Worm (Caenorhabditis elegans) whole organism, young adult: ENCODE measurements around the gene clec-185.
A peak's percentile ranks its signal among the peaks of the same experiment; 100 is the strongest.

Experiments used
- B0035.1 ChIP-seq: sonication (generic microtip); optimal IDR thresholded peaks from 2 replicates; lab custom pipeline; 2016; ENCODE audit warnings: missing genetic modification characterization, mild to moderate bottlenecking, missing compliant biosample characterization, missing genotype, missing genetic modification reagents
- C06A6.2 ChIP-seq: fragments of 200-800 bp; sonication (Bioruptor generic); conservative IDR thresholded peaks from 2 replicates; pipeline ENCODE4 v1.3.6; 2022; ENCODE audit warnings: missing genetic modification characterization, missing compliant biosample characterization
- D2030.7 ChIP-seq: fragments of 200-800 bp; sonication (Bioruptor generic); IDR thresholded peaks from 2 replicates; pipeline ENCODE4 v1.3.6; 2022; ENCODE audit warnings: missing genetic modification reagents, missing genetic modification characterization, missing compliant biosample characterization
- F33H1.4 ChIP-seq: fragments of 200-800 bp; sonication (Bioruptor generic); IDR thresholded peaks from 2 replicates; pipeline ENCODE4 v1.3.6; 2022; ENCODE audit warnings: missing genetic modification reagents, missing genetic modification characterization, missing compliant biosample characterization
- F49E8.2 ChIP-seq: sonication (generic microtip); optimal IDR thresholded peaks from 3 replicates; lab custom pipeline; 2017; ENCODE audit warnings: missing genetic modification characterization, mild to moderate bottlenecking, missing compliant biosample characterization, antibody characterized with exemption, moderate library complexity; ENCODE audit not compliant: insufficient read depth
- F57C9.4 ChIP-seq: sonication (generic microtip); optimal IDR thresholded peaks from 2 replicates; lab custom pipeline; 2017; ENCODE audit warnings: mild to moderate bottlenecking, missing genetic modification characterization, missing compliant biosample characterization
- K11D2.4 ChIP-seq: fragments of 200-800 bp; sonication (Bioruptor generic); IDR thresholded peaks from 2 replicates; pipeline ENCODE4 v1.3.6; 2022; ENCODE audit warnings: missing genetic modification reagents, missing genetic modification characterization, missing compliant biosample characterization
- Y53F4B.3 ChIP-seq: fragments of 200-800 bp; sonication (Bioruptor generic); IDR thresholded peaks from 2 replicates; pipeline ENCODE4 v1.3.6; 2022; ENCODE audit warnings: missing genetic modification reagents, missing genetic modification characterization, missing compliant biosample characterization
- ZK185.1 ChIP-seq: sonication (generic microtip); optimal IDR thresholded peaks from 2 replicates; lab custom pipeline; 2016; ENCODE audit warnings: mild to moderate bottlenecking, missing genetic modification characterization, missing compliant biosample characterization; ENCODE audit not compliant: poor library complexity, severe bottlenecking
- akir-1 ChIP-seq: fragments of 200-800 bp; sonication (Bioruptor generic); optimal IDR thresholded peaks from 2 replicates; lab custom pipeline; 2018; ENCODE audit warnings: mild to moderate bottlenecking, missing genetic modification characterization, moderate library complexity, missing compliant biosample characterization
- ama-1 ChIP-seq, 3 experiments: fragments of 150-350 bp in 1 of 3; sonication (generic microtip) in 2 of 3; optimal IDR thresholded peaks; 2 replicates each; lab custom pipeline; 2014 to 2018; ENCODE audit warnings: missing biosample characterization in 2 of 3, missing genetic modification characterization in 2 of 3, missing genetic modification reagents in 2 of 3
- aptf-3 ChIP-seq: fragments of 200-800 bp; sonication (Bioruptor generic); IDR thresholded peaks from 2 replicates; pipeline ENCODE4 v1.3.6; 2022; ENCODE audit warnings: missing genetic modification characterization, missing compliant biosample characterization
- attf-3 ChIP-seq: fragments of 200-800 bp; sonication (Bioruptor generic); conservative IDR thresholded peaks from 2 replicates; pipeline ENCODE4 v1.3.6; 2022; ENCODE audit warnings: missing genetic modification reagents, missing genetic modification characterization, missing compliant biosample characterization
- attf-6 ChIP-seq: fragments of 200-800 bp; sonication (Bioruptor generic); IDR thresholded peaks from 2 replicates; pipeline ENCODE4 v1.3.6; 2022; ENCODE audit warnings: missing genetic modification reagents, missing genetic modification characterization, missing compliant biosample characterization
- ceh-58 ChIP-seq: fragments of 200-800 bp; sonication (Bioruptor generic); IDR thresholded peaks from 2 replicates; pipeline ENCODE4 v1.3.6; 2022; ENCODE audit warnings: missing genetic modification characterization, missing compliant biosample characterization
- dpl-1 ChIP-seq: fragments of 150-350 bp; optimal IDR thresholded peaks from 2 replicates; lab custom pipeline; 2014; ENCODE audit warnings: missing biosample characterization, missing genetic modification reagents, missing genetic modification characterization
- hlh-12 ChIP-seq: sonication (generic microtip); optimal IDR thresholded peaks from 2 replicates; lab custom pipeline; 2016; ENCODE audit warnings: missing genetic modification characterization, missing compliant biosample characterization
- hmg-20 ChIP-seq: fragments of 200-800 bp; sonication (Bioruptor generic); IDR thresholded peaks from 2 replicates; pipeline ENCODE4 v1.3.6; 2022; ENCODE audit warnings: missing genetic modification reagents, missing genetic modification characterization, missing compliant biosample characterization
- let-526 ChIP-seq: fragments of 200-800 bp; sonication (Bioruptor generic); IDR thresholded peaks from 2 replicates; pipeline ENCODE4 v1.3.6; 2022; ENCODE audit warnings: missing genetic modification reagents, missing genetic modification characterization, missing compliant biosample characterization
- lin-40 ChIP-seq: sonication (generic microtip); optimal IDR thresholded peaks from 2 replicates; lab custom pipeline; 2016; ENCODE audit warnings: missing genetic modification characterization, mild to moderate bottlenecking, missing compliant biosample characterization, missing genotype, missing genetic modification reagents
- lsl-1 ChIP-seq: fragments of 200-800 bp; sonication (Bioruptor generic); optimal IDR thresholded peaks from 2 replicates; lab custom pipeline; 2018; ENCODE audit warnings: mild to moderate bottlenecking, missing genetic modification characterization, moderate library complexity, missing compliant biosample characterization
- lsy-27 ChIP-seq: sonication (generic microtip); optimal IDR thresholded peaks from 2 replicates; lab custom pipeline; 2017; ENCODE audit warnings: missing genetic modification characterization, mild to moderate bottlenecking, missing compliant biosample characterization, antibody characterized with exemption, missing genotype, borderline replicate concordance; ENCODE audit not compliant: insufficient read depth
- madf-10 ChIP-seq: sonication (generic microtip); optimal IDR thresholded peaks from 2 replicates; lab custom pipeline; 2016; ENCODE audit warnings: mild to moderate bottlenecking, missing genetic modification characterization, missing compliant biosample characterization
- madf-3 ChIP-seq: fragments of 200-800 bp; sonication (Bioruptor generic); IDR thresholded peaks from 2 replicates; pipeline ENCODE4 v1.3.6; 2022; ENCODE audit warnings: missing genetic modification reagents, missing genetic modification characterization, missing compliant biosample characterization
- madf-6 ChIP-seq: fragments of 200-800 bp; sonication (Bioruptor generic); IDR thresholded peaks from 2 replicates; pipeline ENCODE4 v1.3.6; 2022; ENCODE audit warnings: missing genetic modification reagents, missing genetic modification characterization, missing compliant biosample characterization
- madf-8 ChIP-seq: fragments of 200-800 bp; sonication (Bioruptor generic); conservative IDR thresholded peaks from 2 replicates; pipeline ENCODE4 v1.3.6; 2022; ENCODE audit warnings: missing genetic modification reagents, missing genetic modification characterization, missing compliant biosample characterization
- mcd-1 ChIP-seq: fragments of 200-800 bp; sonication (Bioruptor generic); IDR thresholded peaks from 2 replicates; pipeline ENCODE4 v1.3.6; 2022; ENCODE audit warnings: missing genetic modification reagents, missing genetic modification characterization, missing compliant biosample characterization
- mel-28 ChIP-seq: sonication (generic microtip); optimal IDR thresholded peaks from 2 replicates; lab custom pipeline; 2016; ENCODE audit warnings: borderline replicate concordance, mild to moderate bottlenecking, missing genetic modification characterization, missing compliant biosample characterization
- mes-4 ChIP-seq: sonication (generic microtip); optimal IDR thresholded peaks from 2 replicates; lab custom pipeline; 2016; ENCODE audit warnings: missing genotype, missing genetic modification characterization, missing compliant biosample characterization
- nfya-2 ChIP-seq: fragments of 200-800 bp; sonication (Bioruptor generic); IDR thresholded peaks from 2 replicates; pipeline ENCODE4 v1.3.6; 2022; ENCODE audit warnings: missing genetic modification reagents, missing genetic modification characterization, missing compliant biosample characterization
- nfyb-1 ChIP-seq: fragments of 200-800 bp; sonication (Bioruptor generic); IDR thresholded peaks from 2 replicates; pipeline ENCODE4 v1.3.6; 2022; ENCODE audit warnings: missing genetic modification reagents, missing genetic modification characterization, missing compliant biosample characterization
- nhr-120 ChIP-seq: fragments of 200-800 bp; sonication (Bioruptor generic); IDR thresholded peaks from 2 replicates; pipeline ENCODE4 v1.3.6; 2022; ENCODE audit warnings: missing genetic modification characterization, missing compliant biosample characterization
- nhr-27 ChIP-seq: fragments of 200-800 bp; sonication (Bioruptor generic); optimal IDR thresholded peaks from 2 replicates; lab custom pipeline; 2018; ENCODE audit warnings: mild to moderate bottlenecking, missing genetic modification characterization, moderate library complexity, missing compliant biosample characterization
- nhr-80 ChIP-seq: sonication (generic microtip); optimal IDR thresholded peaks from 2 replicates; lab custom pipeline; 2016; ENCODE audit warnings: missing genetic modification characterization, missing compliant biosample characterization
- rcor-1 ChIP-seq: fragments of 200-800 bp; sonication (Bioruptor generic); IDR thresholded peaks from 2 replicates; pipeline ENCODE4 v1.3.6; 2022; ENCODE audit warnings: missing genetic modification reagents, missing genetic modification characterization, missing compliant biosample characterization
- repo-1 ChIP-seq: sonication (generic microtip); optimal IDR thresholded peaks from 2 replicates; lab custom pipeline; 2017; ENCODE audit warnings: mild to moderate bottlenecking, missing genetic modification characterization, missing compliant biosample characterization
- snpc-3.4 ChIP-seq: sonication (generic microtip); optimal IDR thresholded peaks from 2 replicates; lab custom pipeline; 2017; ENCODE audit warnings: missing genetic modification characterization, mild to moderate bottlenecking, missing compliant biosample characterization, antibody characterized with exemption, moderate library complexity, missing genotype, missing genetic modification reagents
- tbx-9 ChIP-seq: sonication (generic microtip); optimal IDR thresholded peaks from 2 replicates; lab custom pipeline; 2016; ENCODE audit warnings: borderline replicate concordance, missing genetic modification characterization, inconsistent platforms, missing compliant biosample characterization
- tlf-1 ChIP-seq: fragments of 200-800 bp; sonication (Bioruptor generic); optimal IDR thresholded peaks from 2 replicates; lab custom pipeline; 2018; ENCODE audit warnings: mild to moderate bottlenecking, missing genetic modification characterization, missing compliant biosample characterization
- unc-130 ChIP-seq: sonication (generic microtip); optimal IDR thresholded peaks from 2 replicates; lab custom pipeline; 2016; ENCODE audit warnings: missing genetic modification reagents, missing genetic modification characterization, missing compliant biosample characterization
- xnd-1 ChIP-seq: sonication (generic microtip); optimal IDR thresholded peaks from 2 replicates; lab custom pipeline; 2016; ENCODE audit warnings: missing genotype, missing genetic modification reagents, missing genetic modification characterization, missing compliant biosample characterization
- zfh-2 ChIP-seq: fragments of 200-800 bp; sonication (Bioruptor generic); conservative IDR thresholded peaks from 2 replicates; pipeline ENCODE4 v1.3.6; 2022; ENCODE audit warnings: missing genetic modification reagents, missing genetic modification characterization, missing compliant biosample characterization
- ztf-22 ChIP-seq: fragments of 200-800 bp; sonication (Bioruptor generic); optimal IDR thresholded peaks from 2 replicates; lab custom pipeline; 2018; ENCODE audit warnings: mild to moderate bottlenecking, missing genetic modification characterization, moderate library complexity, missing compliant biosample characterization
- ztf-25 ChIP-seq: fragments of 200-800 bp; sonication (Bioruptor generic); IDR thresholded peaks from 2 replicates; pipeline ENCODE4 v1.3.6; 2022; ENCODE audit warnings: missing genetic modification reagents, missing genetic modification characterization, missing compliant biosample characterization
- ztf-6 ChIP-seq: fragments of 200-800 bp; sonication (Bioruptor generic); IDR thresholded peaks from 2 replicates; pipeline ENCODE4 v1.3.6; 2022; ENCODE audit warnings: missing genetic modification reagents, missing genetic modification characterization, missing compliant biosample characterization

Gene clec-185

ce11 chrIV:12441715-12442114 lies 3.3 kb downstream of the clec-185 start, which contains the start of gene C25G4.17:
TSS of gene C25G4.17 (plus strand) at chrIV:12442015.
- TF ChIP-seq nhr-27 (no peak), let-526 (no peak), unc-130 (GFP tag; lab: Kevin White, UChicago) (no peak), rcor-1 (GFP tag; lab: Robert Waterston, UW) (no peak), ama-1 (optimal IDR thresholded peaks at IDR 0.05; lab: Kevin White, UChicago) (no peak), ama-1 (GFP tag; optimal IDR thresholded peaks at IDR 0.05; lab: Kevin White, UChicago) (no peak)

ce11 chrIV:12443936-12444335 lies 5.5 kb downstream of the clec-185 start, which contains the start of gene C25G4.2:
TSS of gene C25G4.2 (minus strand) at chrIV:12444035.
- no peak for TF ChIP-seq C06A6.2 (GFP tag; lab: Robert Waterston, UW)
- no peak for TF ChIP-seq zfh-2 (GFP tag; lab: Robert Waterston, UW)
- no peak for TF ChIP-seq tbx-9
- TF ChIP-seq unc-130 (GFP tag; lab: Kevin White, UChicago): no peak
- no peak for TF ChIP-seq lsy-27 (tag; lab: Kevin White, UChicago)
- TF ChIP-seq xnd-1 (tag; lab: Kevin White, UChicago): no peak
- no peak for TF ChIP-seq tlf-1
- no peak for TF ChIP-seq repo-1 (tag; lab: Kevin White, UChicago)
- no peak for TF ChIP-seq ztf-25 (GFP tag; lab: Robert Waterston, UW)
- no peak for TF ChIP-seq K11D2.4
- no peak for TF ChIP-seq nfya-2 (GFP tag; lab: Robert Waterston, UW)
- no peak for TF ChIP-seq ztf-6 (GFP tag; lab: Robert Waterston, UW)
- no peak for TF ChIP-seq akir-1
- TF ChIP-seq nhr-80 (tag; lab: Kevin White, UChicago): no peak
- no peak for TF ChIP-seq D2030.7 (GFP tag; lab: Robert Waterston, UW)
- TF ChIP-seq ZK185.1 (tag; lab: Kevin White, UChicago): no peak
- TF ChIP-seq aptf-3 (GFP tag; lab: Robert Waterston, UW): no peak
- no peak for TF ChIP-seq mcd-1 (GFP tag; lab: Robert Waterston, UW)
- no peak for TF ChIP-seq lsl-1
- no peak for TF ChIP-seq nfyb-1 (GFP tag; lab: Robert Waterston, UW)

- TF ChIP-seq snpc-3.4 (tag; lab: Kevin White, UChicago): no peak
- TF ChIP-seq F57C9.4 (tag; lab: Kevin White, UChicago): no peak
- no peak for TF ChIP-seq lin-40
- no peak for TF ChIP-seq ceh-58 (GFP tag; lab: Robert Waterston, UW)
- TF ChIP-seq madf-6 (GFP tag; lab: Robert Waterston, UW): peak; percentile 72
- TF ChIP-seq mel-28 (tag; lab: Kevin White, UChicago): no peak
- no peak for TF ChIP-seq repo-1 (tag; lab: Kevin White, UChicago)
- no peak for TF ChIP-seq nhr-120 (GFP tag; lab: Robert Waterston, UW)
- no peak for TF ChIP-seq attf-3 (GFP tag; lab: Robert Waterston, UW)
- no peak for TF ChIP-seq Y53F4B.3
- TF ChIP-seq F33H1.4 (GFP tag; lab: Robert Waterston, UW): peak; percentile 44; the same call in 1 of the 2 replicates
- TF ChIP-seq hlh-12 (tag; lab: Kevin White, UChicago): no peak
- no peak for TF ChIP-seq ztf-25 (GFP tag; lab: Robert Waterston, UW)
- TF ChIP-seq F49E8.2: no peak
- TF ChIP-seq tbx-9: no peak
- peak; percentile 62 for TF ChIP-seq lsl-1
- TF ChIP-seq dpl-1 (GFP tag; lab: Kevin White, UChicago): no peak
- no peak for TF ChIP-seq mes-4 (tag; lab: Kevin White, UChicago)
- TF ChIP-seq madf-8 (GFP tag; lab: Robert Waterston, UW): no peak
- TF ChIP-seq xnd-1 (tag; lab: Kevin White, UChicago): peak; percentile 49
- 0 out of 2 replicates have a peak, but pooled peaks have one; percentile 46 for TF ChIP-seq attf-6 (GFP tag; lab: Robert Waterston, UW)
- no peak for TF ChIP-seq ztf-22
- TF ChIP-seq madf-10 (tag; lab: Kevin White, UChicago): no peak
- TF ChIP-seq B0035.1 (tag; lab: Kevin White, UChicago): no peak
- TF ChIP-seq hmg-20 (GFP tag; lab: Robert Waterston, UW): no peak
- no peak for TF ChIP-seq madf-3 (GFP tag; lab: Robert Waterston, UW)
Measured at ce11 chrIV:12445463-12445934, 7.0 kb downstream of the clec-185 start, which contains the start of gene C25G4.3. TSS of gene C25G4.3 (minus strand) at chrIV:12445884.
